Worm (Caenorhabditis elegans) whole organism, midembryonic: Measurements from ENCODE around the gene lgc-56.
A peak's percentile ranks its signal among the peaks of the same experiment; 100 is the strongest.
"Not testable (repeated sequence)": the region's sequence is repeated elsewhere in the genome, so short reads cannot be mapped to it uniquely, and the experiment has no call there.

Source experiments
- T22C8.4 ChIP-seq: fragments of 200-800 bp; sonication (Bioruptor generic); IDR thresholded peaks from 2 replicates; pipeline ENCODE4 v1.3.6; 2022; ENCODE audit warnings: missing genetic modification characterization, missing compliant biosample characterization
- cog-1 ChIP-seq: sonication (generic microtip); optimal IDR thresholded peaks from 2 replicates; lab custom pipeline; 2016; ENCODE audit warnings: missing genetic modification characterization, missing compliant biosample characterization
- flt-1 ChIP-seq: fragments of 200-800 bp; sonication (Bioruptor generic); IDR thresholded peaks from 2 replicates; pipeline ENCODE4 v1.3.6; 2022; ENCODE audit warnings: missing genetic modification characterization, missing compliant biosample characterization
- klf-2 ChIP-seq: fragments of 200-800 bp; sonication (Bioruptor generic); conservative IDR thresholded peaks from 2 replicates; pipeline ENCODE4 v1.3.6; 2022; ENCODE audit warnings: missing genetic modification reagents, missing genetic modification characterization, missing compliant biosample characterization
- med-1 ChIP-seq: sonication (generic microtip); optimal IDR thresholded peaks from 2 replicates; lab custom pipeline; 2017; ENCODE audit warnings: missing genetic modification characterization, mild to moderate bottlenecking, missing compliant biosample characterization, antibody characterized with exemption, missing genetic modification reagents; ENCODE audit not compliant: insufficient read depth
- ref-1 ChIP-seq: fragments of 200-800 bp; sonication (Bioruptor generic); conservative IDR thresholded peaks from 2 replicates; pipeline ENCODE4 v1.3.6; 2022; ENCODE audit warnings: missing genetic modification reagents, missing genetic modification characterization, missing compliant biosample characterization
- tab-1 ChIP-seq: fragments of 200-800 bp; sonication (Bioruptor generic); IDR thresholded peaks from 2 replicates; pipeline ENCODE4 v1.3.6; 2022; ENCODE audit warnings: missing genetic modification characterization, missing compliant biosample characterization
- ztf-23 ChIP-seq: fragments of 200-800 bp; sonication (Bioruptor generic); IDR thresholded peaks from 2 replicates; pipeline ENCODE4 v1.3.6; 2022; ENCODE audit warnings: missing genetic modification reagents, missing genetic modification characterization, missing compliant biosample characterization
- ztf-29 ChIP-seq: fragments of 200-800 bp; sonication (Bioruptor generic); IDR thresholded peaks from 2 replicates; pipeline ENCODE4 v1.3.6; 2022; ENCODE audit warnings: missing genetic modification reagents, missing genetic modification characterization, missing compliant biosample characterization

Gene lgc-56

ce11 chrII:5097463-5097862 is 32.7 kb upstream of the lgc-56 start:
- peak; percentile 98 for TF ChIP-seq ztf-23 (GFP tag; lab: Robert Waterston, UW)
- TF ChIP-seq ztf-29 (GFP tag; lab: Robert Waterston, UW): peak; percentile 57; the same call in 1 of the 2 replicates
- peak; percentile 98 for TF ChIP-seq klf-2 (GFP tag; lab: Robert Waterston, UW)
- peak; percentile 99 for TF ChIP-seq ref-1
- TF ChIP-seq flt-1: peak; percentile 88
- TF ChIP-seq tab-1 (GFP tag; lab: Robert Waterston, UW): peak; percentile 85

- no peak for TF ChIP-seq flt-1
- TF ChIP-seq tab-1 (GFP tag; lab: Robert Waterston, UW): no peak
- no peak for TF ChIP-seq T22C8.4 (GFP tag; lab: Robert Waterston, UW)
- no peak for TF ChIP-seq ztf-23 (GFP tag; lab: Robert Waterston, UW)
- TF ChIP-seq ref-1: no peak
- no peak for TF ChIP-seq ztf-29 (GFP tag; lab: Robert Waterston, UW)
- TF ChIP-seq klf-2 (GFP tag; lab: Robert Waterston, UW): no peak
- TF ChIP-seq cog-1: no peak
- TF ChIP-seq med-1 (GFP tag; lab: Kevin White, UChicago): no peak
Observed at ce11 chrII:5099034-5099433, 31.1 kb upstream of the lgc-56 start.

- TF ChIP-seq T22C8.4 (GFP tag; lab: Robert Waterston, UW): no peak
- TF ChIP-seq flt-1: no peak
- TF ChIP-seq ztf-23 (GFP tag; lab: Robert Waterston, UW): no peak
- no peak for TF ChIP-seq ztf-29 (GFP tag; lab: Robert Waterston, UW)
- TF ChIP-seq klf-2 (GFP tag; lab: Robert Waterston, UW): no peak
- no peak for TF ChIP-seq tab-1 (GFP tag; lab: Robert Waterston, UW)
- TF ChIP-seq cog-1: no peak
- TF ChIP-seq med-1 (GFP tag; lab: Kevin White, UChicago): no peak
Observed at ce11 chrII:5099649-5100048, 30.5 kb upstream of the lgc-56 start, which contains the start of gene C04G6.6. TSS of gene C04G6.6 (minus strand) at chrII:5099749.

ce11 chrII:5101701-5102100 is 28.5 kb upstream of the lgc-56 start, which contains the start of the genes idpb-3 and idpb-1:
TSS of gene idpb-3 (minus strand) at chrII:5101801.
TSS of gene idpb-1 (plus strand) at chrII:5101984.
- TF ChIP-seq med-1 (GFP tag; lab: Kevin White, UChicago) (no peak), ztf-29 (GFP tag; lab: Robert Waterston, UW) (no peak), T22C8.4 (GFP tag; lab: Robert Waterston, UW) (no peak), ref-1 (no peak), cog-1 (no peak), tab-1 (GFP tag; lab: Robert Waterston, UW) (no peak), flt-1 (no peak), klf-2 (GFP tag; lab: Robert Waterston, UW) (no peak), ztf-23 (GFP tag; lab: Robert Waterston, UW) (no peak)

ce11 chrII:5103189-5103588 is 27.0 kb upstream of the lgc-56 start:
- TF ChIP-seq ztf-23 (GFP tag; lab: Robert Waterston, UW): no peak
- no peak for TF ChIP-seq med-1 (GFP tag; lab: Kevin White, UChicago)
- TF ChIP-seq klf-2 (GFP tag; lab: Robert Waterston, UW): no peak

ce11 chrII:5103784-5104457 is 26.3 kb upstream of the lgc-56 start, which contains the start of the genes C04G6.11 and mpk-2:
TSS of gene C04G6.11 (minus strand) at chrII:5103834.
TSS of gene mpk-2 (plus strand) at chrII:5104118.
- TF ChIP-seq T22C8.4 (GFP tag; lab: Robert Waterston, UW): no peak
- TF ChIP-seq ref-1: no peak
- TF ChIP-seq cog-1: no peak
- TF ChIP-seq klf-2 (GFP tag; lab: Robert Waterston, UW): no peak
- TF ChIP-seq tab-1 (GFP tag; lab: Robert Waterston, UW): no peak
- no peak for TF ChIP-seq med-1 (GFP tag; lab: Kevin White, UChicago)

- TF ChIP-seq klf-2 (GFP tag; lab: Robert Waterston, UW): peak; percentile 95
- TF ChIP-seq tab-1 (GFP tag; lab: Robert Waterston, UW): peak; percentile 98
- peak; percentile 97 for TF ChIP-seq ref-1
- peak; percentile 99 for TF ChIP-seq flt-1
- peak; percentile 98 for TF ChIP-seq ztf-29 (GFP tag; lab: Robert Waterston, UW)
- TF ChIP-seq ztf-23 (GFP tag; lab: Robert Waterston, UW): peak; percentile 96
- peak; percentile 94 for TF ChIP-seq T22C8.4 (GFP tag; lab: Robert Waterston, UW)
- peak; percentile 90 for TF ChIP-seq med-1 (GFP tag; lab: Kevin White, UChicago)
- TF ChIP-seq cog-1: peak; percentile 91
Observed at ce11 chrII:5105020-5105419, 25.2 kb upstream of the lgc-56 start.

- no peak for TF ChIP-seq klf-2 (GFP tag; lab: Robert Waterston, UW)
Observed at ce11 chrII:5109693-5110092, 20.5 kb upstream of the lgc-56 start, which contains the start of gene F09C12.2. TSS of gene F09C12.2 (plus strand) at chrII:5110012.

- TF ChIP-seq T22C8.4 (GFP tag; lab: Robert Waterston, UW): no peak
- no peak for TF ChIP-seq cog-1
- no peak for TF ChIP-seq ztf-29 (GFP tag; lab: Robert Waterston, UW)
- no peak for TF ChIP-seq ztf-23 (GFP tag; lab: Robert Waterston, UW)
- TF ChIP-seq klf-2 (GFP tag; lab: Robert Waterston, UW): no peak
- no peak for TF ChIP-seq tab-1 (GFP tag; lab: Robert Waterston, UW)
- TF ChIP-seq med-1 (GFP tag; lab: Kevin White, UChicago): no peak
- no peak for TF ChIP-seq ref-1
- no peak for TF ChIP-seq flt-1
Observed at ce11 chrII:5112082-5112481, 18.1 kb upstream of the lgc-56 start, which contains the start of gene F09C12.8. TSS of gene F09C12.8 (plus strand) at chrII:5112382.

- TF ChIP-seq ztf-23 (GFP tag; lab: Robert Waterston, UW); ztf-29 (GFP tag; lab: Robert Waterston, UW); ref-1: not testable (repeated sequence)
Observed at ce11 chrII:5115235-5115634, 14.9 kb upstream of the lgc-56 start, which contains the start of gene msp-74. TSS of gene msp-74 (minus strand) at chrII:5115335.
